Worm (Caenorhabditis elegans) whole organism, midembryonic: Measurements from ENCODE around the gene C18A11.2.

Source experiments
- T22C8.4 ChIP-seq: fragments of 200-800 bp; sonication (Bioruptor generic); IDR thresholded peaks from 2 replicates; pipeline ENCODE4 v1.3.6; 2022; ENCODE audit warnings: missing genetic modification characterization, missing compliant biosample characterization
- cog-1 ChIP-seq: sonication (generic microtip); optimal IDR thresholded peaks from 2 replicates; lab custom pipeline; 2016; ENCODE audit warnings: missing genetic modification characterization, missing compliant biosample characterization
- flt-1 ChIP-seq: fragments of 200-800 bp; sonication (Bioruptor generic); IDR thresholded peaks from 2 replicates; pipeline ENCODE4 v1.3.6; 2022; ENCODE audit warnings: missing genetic modification characterization, missing compliant biosample characterization
- klf-2 ChIP-seq: fragments of 200-800 bp; sonication (Bioruptor generic); conservative IDR thresholded peaks from 2 replicates; pipeline ENCODE4 v1.3.6; 2022; ENCODE audit warnings: missing genetic modification reagents, missing genetic modification characterization, missing compliant biosample characterization
- med-1 ChIP-seq: sonication (generic microtip); optimal IDR thresholded peaks from 2 replicates; lab custom pipeline; 2017; ENCODE audit warnings: missing genetic modification characterization, mild to moderate bottlenecking, missing compliant biosample characterization, antibody characterized with exemption, missing genetic modification reagents; ENCODE audit not compliant: insufficient read depth
- ref-1 ChIP-seq: fragments of 200-800 bp; sonication (Bioruptor generic); conservative IDR thresholded peaks from 2 replicates; pipeline ENCODE4 v1.3.6; 2022; ENCODE audit warnings: missing genetic modification reagents, missing genetic modification characterization, missing compliant biosample characterization
- tab-1 ChIP-seq: fragments of 200-800 bp; sonication (Bioruptor generic); IDR thresholded peaks from 2 replicates; pipeline ENCODE4 v1.3.6; 2022; ENCODE audit warnings: missing genetic modification characterization, missing compliant biosample characterization
- ztf-23 ChIP-seq: fragments of 200-800 bp; sonication (Bioruptor generic); IDR thresholded peaks from 2 replicates; pipeline ENCODE4 v1.3.6; 2022; ENCODE audit warnings: missing genetic modification reagents, missing genetic modification characterization, missing compliant biosample characterization
- ztf-29 ChIP-seq: fragments of 200-800 bp; sonication (Bioruptor generic); IDR thresholded peaks from 2 replicates; pipeline ENCODE4 v1.3.6; 2022; ENCODE audit warnings: missing genetic modification reagents, missing genetic modification characterization, missing compliant biosample characterization

Gene C18A11.2

ce11 chrX:8067268-8067667 is at the start of gene C18A11.2:
TSS of gene C18A11.2 (plus strand) at chrX:8067568.
- no peak for TF ChIP-seq med-1 (GFP tag; lab: Kevin White, UChicago)

DNA sequence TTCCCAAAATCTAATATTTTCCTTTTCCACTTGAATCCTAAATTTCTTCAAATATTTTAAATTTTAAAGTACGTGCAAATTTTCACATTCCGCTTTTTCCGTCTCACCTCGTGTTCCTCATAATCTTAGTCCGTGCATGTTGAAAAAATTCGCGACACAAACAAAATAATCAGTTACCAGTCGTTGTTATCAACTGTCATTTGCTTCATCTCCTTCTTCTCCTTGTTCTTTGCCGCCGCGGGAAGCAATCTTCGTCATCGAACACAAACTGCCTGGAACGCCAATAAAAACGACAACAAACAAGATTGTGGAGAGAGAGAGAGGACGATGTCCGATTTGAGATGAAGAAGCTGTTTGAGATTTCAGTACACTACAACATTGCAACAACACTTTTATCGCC is 49.6 kb upstream of the C18A11.2 start, which contains the start of gene C34D10.5:
Gene C34D10.5 (plus strand): TSS at position 269 of the 400 bp plus-strand sequence.
- TF ChIP-seq klf-2 (GFP tag; lab: Robert Waterston, UW) (no peak), cog-1 (tag; lab: Kevin White, UChicago) (no peak), T22C8.4 (GFP tag; lab: Robert Waterston, UW) (no peak)

- no peak for TF ChIP-seq klf-2 (GFP tag; lab: Robert Waterston, UW)
- TF ChIP-seq ztf-23 (GFP tag; lab: Robert Waterston, UW): no peak
- no peak for TF ChIP-seq tab-1 (GFP tag; lab: Robert Waterston, UW)
- TF ChIP-seq T22C8.4 (GFP tag; lab: Robert Waterston, UW): no peak
- no peak for TF ChIP-seq ztf-29 (GFP tag; lab: Robert Waterston, UW)
- no peak for TF ChIP-seq flt-1 (GFP tag; lab: Robert Waterston, UW)
- TF ChIP-seq cog-1 (tag; lab: Kevin White, UChicago): no peak
- TF ChIP-seq med-1 (GFP tag; lab: Kevin White, UChicago): no peak
- no peak for TF ChIP-seq ref-1
Observed at ce11 chrX:8018441-8018840, 48.9 kb upstream of the C18A11.2 start.

DNA sequence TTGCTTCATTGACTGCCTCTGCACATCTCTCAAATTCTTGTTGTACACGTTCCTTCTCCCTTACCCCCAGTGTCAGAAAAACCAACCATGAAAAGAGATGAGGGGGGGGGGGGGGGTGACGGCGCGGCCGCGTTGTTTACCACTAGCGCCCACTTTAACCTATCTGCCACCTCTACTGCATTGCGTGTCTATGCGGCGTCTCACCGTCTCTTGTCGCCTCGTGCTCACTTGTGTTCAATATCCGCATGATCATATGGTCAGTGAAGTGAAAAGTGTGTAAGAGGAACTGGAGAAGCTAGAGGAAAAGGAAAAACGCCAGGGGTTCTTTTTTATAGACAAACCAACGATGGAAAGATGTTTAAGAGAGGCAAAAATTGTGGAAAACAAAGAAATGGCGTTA is 47.7 kb upstream of the C18A11.2 start:
- TF ChIP-seq ztf-23 (GFP tag; lab: Robert Waterston, UW): 0 out of 2 replicates have a peak, but pooled peaks have one; percentile 12
- peak; percentile 75; the same call in 1 of the 2 replicates for TF ChIP-seq flt-1 (GFP tag; lab: Robert Waterston, UW)
- TF ChIP-seq tab-1 (GFP tag; lab: Robert Waterston, UW): peak; percentile 41; the same call in 1 of the 2 replicates
- peak; percentile 41 for TF ChIP-seq cog-1 (tag; lab: Kevin White, UChicago)
- TF ChIP-seq T22C8.4 (GFP tag; lab: Robert Waterston, UW): no peak

ce11 chrX:8021609-8022008 is 45.8 kb upstream of the C18A11.2 start:
- TF ChIP-seq cog-1 (tag; lab: Kevin White, UChicago): no peak
- TF ChIP-seq ztf-29 (GFP tag; lab: Robert Waterston, UW): no peak
- TF ChIP-seq flt-1 (GFP tag; lab: Robert Waterston, UW): no peak
- no peak for TF ChIP-seq med-1 (GFP tag; lab: Kevin White, UChicago)
- TF ChIP-seq klf-2 (GFP tag; lab: Robert Waterston, UW): no peak
- no peak for TF ChIP-seq T22C8.4 (GFP tag; lab: Robert Waterston, UW)
- TF ChIP-seq ref-1: no peak
- TF ChIP-seq tab-1 (GFP tag; lab: Robert Waterston, UW): no peak
- TF ChIP-seq ztf-23 (GFP tag; lab: Robert Waterston, UW): no peak

ce11 chrX:8022728-8023127 is 44.6 kb upstream of the C18A11.2 start:
- no peak for TF ChIP-seq flt-1 (GFP tag; lab: Robert Waterston, UW)
- TF ChIP-seq cog-1 (tag; lab: Kevin White, UChicago): no peak
- no peak for TF ChIP-seq ztf-23 (GFP tag; lab: Robert Waterston, UW)
- no peak for TF ChIP-seq tab-1 (GFP tag; lab: Robert Waterston, UW)
- no peak for TF ChIP-seq T22C8.4 (GFP tag; lab: Robert Waterston, UW)
- no peak for TF ChIP-seq ztf-29 (GFP tag; lab: Robert Waterston, UW)
- no peak for TF ChIP-seq klf-2 (GFP tag; lab: Robert Waterston, UW)
- TF ChIP-seq ref-1: no peak
- no peak for TF ChIP-seq med-1 (GFP tag; lab: Kevin White, UChicago)

DNA sequence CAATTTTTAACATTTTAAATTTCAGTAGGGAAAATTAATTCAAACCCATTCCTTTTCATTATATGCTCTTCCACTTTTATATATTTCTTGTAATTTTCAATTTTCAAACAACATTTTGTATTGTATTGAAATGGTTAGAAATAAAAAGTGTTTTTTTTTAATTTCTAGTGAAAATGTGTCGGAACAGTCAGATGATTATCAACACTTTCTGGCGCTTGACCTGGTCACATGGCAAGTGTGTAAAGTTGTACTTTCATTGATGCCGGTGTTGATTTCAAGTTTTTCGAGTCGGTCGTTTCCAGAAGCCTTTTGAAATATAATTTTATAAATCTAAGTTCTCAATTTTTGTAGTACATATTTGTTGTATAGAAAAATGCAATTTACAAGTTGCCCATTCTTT is 40.7 kb upstream of the C18A11.2 start:
- TF ChIP-seq tab-1 (GFP tag; lab: Robert Waterston, UW) (no peak), cog-1 (tag; lab: Kevin White, UChicago) (no peak), klf-2 (GFP tag; lab: Robert Waterston, UW) (no peak), med-1 (GFP tag; lab: Kevin White, UChicago) (no peak), ztf-23 (GFP tag; lab: Robert Waterston, UW) (no peak), flt-1 (GFP tag; lab: Robert Waterston, UW) (no peak)

DNA sequence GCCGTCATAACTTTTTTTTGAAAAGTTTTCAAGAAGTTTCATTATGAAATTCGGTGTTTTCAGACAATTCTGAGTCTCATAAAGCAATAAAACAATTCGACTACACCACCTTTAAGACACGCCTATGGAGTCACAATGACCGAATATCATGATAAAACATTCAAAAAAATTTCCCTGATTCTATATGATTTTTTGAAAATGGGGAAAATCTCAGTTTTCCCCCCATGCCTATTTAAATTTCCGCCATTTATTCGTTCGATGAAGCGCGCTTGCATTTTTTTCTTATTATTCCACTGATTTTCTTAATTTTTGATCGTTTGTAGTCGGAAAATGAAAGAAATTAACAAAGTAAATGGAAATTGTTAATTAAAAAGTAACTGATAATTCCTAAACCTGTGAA is 39.9 kb upstream of the C18A11.2 start:
- TF ChIP-seq ztf-23 (GFP tag; lab: Robert Waterston, UW) (no peak), med-1 (GFP tag; lab: Kevin White, UChicago) (no peak), tab-1 (GFP tag; lab: Robert Waterston, UW) (no peak), klf-2 (GFP tag; lab: Robert Waterston, UW) (no peak)

DNA sequence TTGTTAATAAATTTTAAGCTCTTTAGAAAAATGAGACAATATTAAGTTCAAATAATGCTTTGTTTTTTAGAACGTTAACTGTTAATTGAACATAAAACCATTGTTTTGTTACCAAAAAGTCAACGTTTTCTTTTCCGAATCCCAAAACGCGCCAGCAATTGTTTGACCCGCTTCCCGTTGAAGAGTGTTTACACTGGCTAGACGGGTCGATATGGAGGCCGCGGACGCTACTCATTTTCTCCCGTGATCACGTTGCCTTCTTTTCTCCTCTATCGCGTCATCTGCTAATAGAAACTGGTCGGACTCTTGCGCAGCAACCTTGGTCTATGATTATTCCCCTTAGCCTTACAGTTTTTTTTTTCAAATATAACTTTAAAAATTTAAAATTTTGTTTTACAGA is 38.3 kb upstream of the C18A11.2 start, which contains the start of gene C34D10.1:
Gene C34D10.1 (plus strand): TSS at position 400 of the 400 bp plus-strand sequence.
- TF ChIP-seq cog-1 (tag; lab: Kevin White, UChicago) (peak; percentile 22), klf-2 (GFP tag; lab: Robert Waterston, UW) (no peak), flt-1 (GFP tag; lab: Robert Waterston, UW) (0 out of 2 replicates have a peak, but pooled peaks have one; percentile 63), T22C8.4 (GFP tag; lab: Robert Waterston, UW) (0 out of 2 replicates have a peak, but pooled peaks have one; percentile 38), med-1 (GFP tag; lab: Kevin White, UChicago) (no peak), ztf-23 (GFP tag; lab: Robert Waterston, UW) (no peak), ztf-29 (GFP tag; lab: Robert Waterston, UW) (no peak), ref-1 (no peak), tab-1 (GFP tag; lab: Robert Waterston, UW) (no peak)

ce11 chrX:8030032-8030431 is 37.3 kb upstream of the C18A11.2 start:
- TF ChIP-seq med-1 (GFP tag; lab: Kevin White, UChicago) (no peak), T22C8.4 (GFP tag; lab: Robert Waterston, UW) (no peak), cog-1 (tag; lab: Kevin White, UChicago) (no peak), tab-1 (GFP tag; lab: Robert Waterston, UW) (no peak), ztf-23 (GFP tag; lab: Robert Waterston, UW) (no peak), ref-1 (no peak), flt-1 (GFP tag; lab: Robert Waterston, UW) (no peak)
